Fruit fly (Drosophila melanogaster) whole organism, wandering third instar larva: ENCODE results near the gene CG13679.

ENCODE experiments used
- lola ChIP-seq: fragments of >200 bp; optimal IDR thresholded peaks from 2 replicates; lab custom pipeline; 2017; ENCODE audit warnings: missing biosample characterization, missing genetic modification characterization
- pan ChIP-seq: fragments of >200 bp; optimal IDR thresholded peaks from 2 replicates; lab custom pipeline; 2017
- psq ChIP-seq: fragments of 200-800 bp; sonication (Bioruptor generic); optimal IDR thresholded peaks from 3 replicates; lab custom pipeline; 2017; ENCODE audit warnings: missing biosample characterization, mild to moderate bottlenecking, missing genetic modification characterization, moderate library complexity
- usp ChIP-seq: fragments of >200 bp; optimal IDR thresholded peaks from 2 replicates; lab custom pipeline; 2017; ENCODE audit warnings: missing biosample characterization, missing genetic modification characterization

DNA sequence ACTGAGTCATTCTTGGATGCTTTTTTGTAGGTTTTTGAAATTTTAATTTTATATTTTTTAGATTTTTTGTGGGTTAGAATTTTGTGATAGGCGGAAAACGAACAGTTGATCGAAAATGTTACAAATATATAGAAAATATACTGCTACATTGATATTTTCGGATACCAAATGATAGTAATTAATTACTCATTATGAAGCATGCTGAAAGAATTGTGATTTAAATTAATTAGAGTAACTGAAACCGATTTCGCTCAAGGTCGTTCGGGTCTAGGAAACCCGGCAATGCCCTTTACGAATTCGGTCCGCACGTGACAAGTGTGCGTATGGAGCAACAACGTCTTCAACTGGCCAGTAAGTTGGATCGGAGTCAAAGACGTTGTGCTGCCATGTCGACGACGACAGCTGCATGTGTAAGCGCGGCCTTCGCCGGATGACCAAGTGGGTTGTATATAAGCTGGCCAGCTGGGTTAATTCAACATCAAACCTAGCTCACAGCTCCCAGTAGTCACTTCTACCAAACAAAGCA, at the start of gene CG13679, which contains the start of gene CG7366:
- TF ChIP-seq usp (GFP tag; lab: Kevin White, UChicago) (no peak), psq (GFP tag; lab: Kevin White, UChicago) (no peak), lola (GFP tag; lab: Kevin White, UChicago) (no peak), pan (no peak)
